Worm (Caenorhabditis elegans) whole organism, young adult: ENCODE data around the gene str-136.
A peak's percentile ranks its signal among the peaks of the same experiment; 100 is the strongest.

Experiments used
- B0336.3 ChIP-seq: fragments of 200-800 bp; sonication (Bioruptor generic); IDR thresholded peaks from 2 replicates; pipeline ENCODE4 v1.3.6; 2022; ENCODE audit warnings: missing genetic modification characterization, missing compliant biosample characterization
- F52B5.7 ChIP-seq: sonication (generic microtip); optimal IDR thresholded peaks from 2 replicates; lab custom pipeline; 2016; ENCODE audit warnings: mild to moderate bottlenecking, missing genetic modification characterization, missing compliant biosample characterization
- F55B11.4 ChIP-seq: sonication (generic microtip); optimal IDR thresholded peaks from 2 replicates; lab custom pipeline; 2016; ENCODE audit warnings: missing compliant biosample characterization, missing genetic modification characterization, borderline replicate concordance; ENCODE audit not compliant: insufficient read depth
- K12H6.12 ChIP-seq: fragments of 200-800 bp; sonication (Bioruptor generic); optimal IDR thresholded peaks from 2 replicates; lab custom pipeline; 2018; ENCODE audit warnings: mild to moderate bottlenecking, missing genetic modification characterization, missing compliant biosample characterization
- Y53F4B.3 ChIP-seq: fragments of 200-800 bp; sonication (Bioruptor generic); IDR thresholded peaks from 2 replicates; pipeline ENCODE4 v1.3.6; 2022; ENCODE audit warnings: missing genetic modification reagents, missing genetic modification characterization, missing compliant biosample characterization
- Y79H2A.3 ChIP-seq: fragments of 200-800 bp; sonication (Bioruptor generic); conservative IDR thresholded peaks from 2 replicates; pipeline ENCODE4 v1.3.6; 2022; ENCODE audit warnings: missing genetic modification reagents, missing genetic modification characterization, missing compliant biosample characterization
- Y95B8A.8 ChIP-seq: fragments of 200-800 bp; sonication (Bioruptor generic); IDR thresholded peaks from 2 replicates; pipeline ENCODE4 v1.3.6; 2022; ENCODE audit warnings: missing genetic modification reagents, missing genetic modification characterization, missing compliant biosample characterization
- aptf-2 ChIP-seq: fragments of 200-800 bp; sonication (Bioruptor generic); conservative IDR thresholded peaks from 2 replicates; pipeline ENCODE4 v1.3.6; 2022; ENCODE audit warnings: missing genetic modification reagents, missing genetic modification characterization, missing compliant biosample characterization
- atf-7 ChIP-seq: sonication (generic microtip); optimal IDR thresholded peaks from 2 replicates; lab custom pipeline; 2017; ENCODE audit warnings: mild to moderate bottlenecking, missing genetic modification characterization, missing compliant biosample characterization
- bed-1 ChIP-seq: fragments of 200-800 bp; sonication (Bioruptor generic); IDR thresholded peaks from 2 replicates; pipeline ENCODE4 v1.3.6; 2022; ENCODE audit warnings: missing genetic modification reagents, missing genetic modification characterization, missing compliant biosample characterization
- cebp-1 ChIP-seq, 2 experiments: fragments of 200-800 bp in 1 of 2; sonication (Bioruptor generic) in 1 of 2; sonication (generic microtip) in 1 of 2; IDR thresholded peaks in 1 of 2; optimal IDR thresholded peaks in 1 of 2; 2 replicates each; pipeline versions ENCODE4 v1.3.6 to Lab custom; 2017 to 2022; ENCODE audit warnings: missing compliant biosample characterization in 2 of 2, missing genetic modification characterization in 2 of 2, mild to moderate bottlenecking in 1 of 2, missing genetic modification reagents in 1 of 2, moderate library complexity in 1 of 2
- egl-44 ChIP-seq: fragments of 200-800 bp; sonication (Bioruptor generic); IDR thresholded peaks from 2 replicates; pipeline ENCODE4 v1.3.6; 2022; ENCODE audit warnings: missing genetic modification reagents, missing genetic modification characterization, missing compliant biosample characterization
- ets-4 ChIP-seq: fragments of 200-800 bp; sonication (Bioruptor generic); optimal IDR thresholded peaks from 2 replicates; lab custom pipeline; 2018; ENCODE audit warnings: mild to moderate bottlenecking, missing genetic modification characterization, missing compliant biosample characterization
- him-1 ChIP-seq: sonication (generic microtip); optimal IDR thresholded peaks from 2 replicates; lab custom pipeline; 2016; ENCODE audit warnings: missing genotype, missing genetic modification reagents, missing genetic modification characterization, missing compliant biosample characterization
- hlh-12 ChIP-seq: sonication (generic microtip); optimal IDR thresholded peaks from 2 replicates; lab custom pipeline; 2016; ENCODE audit warnings: missing genetic modification characterization, missing compliant biosample characterization
- hlh-26 ChIP-seq: fragments of 200-800 bp; sonication (Bioruptor generic); conservative IDR thresholded peaks from 2 replicates; pipeline ENCODE4 v1.3.6; 2022; ENCODE audit warnings: missing genetic modification reagents, missing genetic modification characterization, missing compliant biosample characterization
- let-526 ChIP-seq: fragments of 200-800 bp; sonication (Bioruptor generic); IDR thresholded peaks from 2 replicates; pipeline ENCODE4 v1.3.6; 2022; ENCODE audit warnings: missing genetic modification reagents, missing genetic modification characterization, missing compliant biosample characterization
- let-607 ChIP-seq, 2 experiments: fragments of 200-800 bp in 1 of 2; sonication (Bioruptor generic) in 1 of 2; sonication (generic microtip) in 1 of 2; optimal IDR thresholded peaks; 2 replicates each; lab custom pipeline; 2016 to 2018; ENCODE audit warnings: mild to moderate bottlenecking in 2 of 2, missing compliant biosample characterization in 2 of 2, missing genetic modification characterization in 2 of 2, moderate library complexity in 2 of 2, missing genotype in 1 of 2
- lin-26 ChIP-seq: fragments of 200-800 bp; sonication (Bioruptor generic); IDR thresholded peaks from 2 replicates; pipeline ENCODE4 v1.3.6; 2022; ENCODE audit warnings: missing genetic modification reagents, missing genetic modification characterization, missing compliant biosample characterization
- lsy-27 ChIP-seq: sonication (generic microtip); optimal IDR thresholded peaks from 2 replicates; lab custom pipeline; 2017; ENCODE audit warnings: missing genetic modification characterization, mild to moderate bottlenecking, missing compliant biosample characterization, antibody characterized with exemption, missing genotype, borderline replicate concordance; ENCODE audit not compliant: insufficient read depth
- mcd-1 ChIP-seq: fragments of 200-800 bp; sonication (Bioruptor generic); IDR thresholded peaks from 2 replicates; pipeline ENCODE4 v1.3.6; 2022; ENCODE audit warnings: missing genetic modification reagents, missing genetic modification characterization, missing compliant biosample characterization
- mes-4 ChIP-seq: sonication (generic microtip); optimal IDR thresholded peaks from 2 replicates; lab custom pipeline; 2016; ENCODE audit warnings: missing genotype, missing genetic modification characterization, missing compliant biosample characterization
- mxl-1 ChIP-seq: sonication (generic microtip); optimal IDR thresholded peaks from 2 replicates; lab custom pipeline; 2016; ENCODE audit warnings: missing genetic modification characterization, missing compliant biosample characterization
- nfya-2 ChIP-seq: fragments of 200-800 bp; sonication (Bioruptor generic); IDR thresholded peaks from 2 replicates; pipeline ENCODE4 v1.3.6; 2022; ENCODE audit warnings: missing genetic modification reagents, missing genetic modification characterization, missing compliant biosample characterization
- nhr-80 ChIP-seq: sonication (generic microtip); optimal IDR thresholded peaks from 2 replicates; lab custom pipeline; 2016; ENCODE audit warnings: missing genetic modification characterization, missing compliant biosample characterization
- nhr-90 ChIP-seq: sonication (generic microtip); optimal IDR thresholded peaks from 2 replicates; lab custom pipeline; 2016; ENCODE audit warnings: missing genotype, mild to moderate bottlenecking, missing genetic modification characterization, missing compliant biosample characterization
- pbrm-1 ChIP-seq: fragments of 200-800 bp; sonication (Bioruptor generic); IDR thresholded peaks from 2 replicates; pipeline ENCODE4 v1.3.6; 2022; ENCODE audit warnings: missing genetic modification reagents, missing genetic modification characterization, missing compliant biosample characterization
- sdz-38 ChIP-seq: sonication (generic microtip); optimal IDR thresholded peaks from 2 replicates; lab custom pipeline; 2016; ENCODE audit warnings: missing genotype, missing genetic modification characterization, missing compliant biosample characterization
- snpc-1.3 ChIP-seq: sonication (generic microtip); optimal IDR thresholded peaks from 2 replicates; lab custom pipeline; 2017; ENCODE audit warnings: missing genetic modification characterization, mild to moderate bottlenecking, missing compliant biosample characterization, antibody characterized with exemption, moderate library complexity, missing genotype, missing genetic modification reagents; ENCODE audit not compliant: insufficient read depth
- snpc-3.4 ChIP-seq: sonication (generic microtip); optimal IDR thresholded peaks from 2 replicates; lab custom pipeline; 2017; ENCODE audit warnings: missing genetic modification characterization, mild to moderate bottlenecking, missing compliant biosample characterization, antibody characterized with exemption, moderate library complexity, missing genotype, missing genetic modification reagents
- somi-1 ChIP-seq: fragments of 200-800 bp; sonication (Bioruptor generic); optimal IDR thresholded peaks from 2 replicates; lab custom pipeline; 2018; ENCODE audit warnings: mild to moderate bottlenecking, missing genetic modification characterization, missing compliant biosample characterization
- sptf-2 ChIP-seq: fragments of 200-800 bp; sonication (Bioruptor generic); optimal IDR thresholded peaks from 2 replicates; lab custom pipeline; 2018; ENCODE audit warnings: mild to moderate bottlenecking, missing genetic modification characterization, missing compliant biosample characterization
- tbp1 ChIP-seq: fragments of 200-800 bp; sonication (Bioruptor generic); optimal IDR thresholded peaks from 2 replicates; lab custom pipeline; 2018; ENCODE audit warnings: mild to moderate bottlenecking, missing genetic modification characterization, missing compliant biosample characterization
- zim-3 ChIP-seq: sonication (generic microtip); optimal IDR thresholded peaks from 2 replicates; lab custom pipeline; 2017; ENCODE audit warnings: mild to moderate bottlenecking, missing genetic modification characterization, moderate library complexity, missing compliant biosample characterization
- ztf-22 ChIP-seq: fragments of 200-800 bp; sonication (Bioruptor generic); optimal IDR thresholded peaks from 2 replicates; lab custom pipeline; 2018; ENCODE audit warnings: mild to moderate bottlenecking, missing genetic modification characterization, moderate library complexity, missing compliant biosample characterization
- ztf-25 ChIP-seq: fragments of 200-800 bp; sonication (Bioruptor generic); IDR thresholded peaks from 2 replicates; pipeline ENCODE4 v1.3.6; 2022; ENCODE audit warnings: missing genetic modification reagents, missing genetic modification characterization, missing compliant biosample characterization

Gene str-136

DNA sequence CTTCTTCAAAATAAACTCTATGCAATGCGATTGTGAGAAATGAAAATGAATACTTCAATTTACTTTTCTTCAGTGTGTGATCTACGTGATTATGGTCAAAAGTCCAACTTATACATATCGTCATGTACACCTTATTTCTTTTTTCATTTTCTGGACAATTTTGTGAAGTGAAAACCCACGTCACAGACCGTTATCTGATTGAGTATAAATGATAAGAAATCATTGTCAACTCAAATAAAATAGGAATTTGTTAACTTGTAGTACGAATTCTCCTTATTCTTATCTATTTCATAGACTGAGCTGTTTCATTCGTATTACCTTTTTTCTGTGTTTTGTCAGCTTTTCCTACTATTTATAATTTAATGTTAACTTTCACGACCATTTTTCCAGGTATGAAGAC is 6.7 kb downstream of the str-136 start, which contains the start of gene asp-5:
Gene asp-5 (plus strand): TSS at position 391 of the 400 bp plus-strand sequence.
- peak; percentile 59 for TF ChIP-seq nhr-80 (tag; lab: Kevin White, UChicago)
- no peak for TF ChIP-seq F52B5.7 (tag; lab: Kevin White, UChicago)

- TF ChIP-seq pbrm-1 (GFP tag; lab: Robert Waterston, UW) (no peak), Y95B8A.8 (no peak), mes-4 (no peak), F55B11.4 (tag; lab: Kevin White, UChicago) (no peak), nhr-80 (tag; lab: Kevin White, UChicago) (no peak), zim-3 (no peak), aptf-2 (GFP tag; lab: Robert Waterston, UW) (no peak), atf-7 (no peak), mxl-1 (tag; lab: Kevin White, UChicago) (no peak), snpc-3.4 (no peak), hlh-26 (no peak), him-1 (tag; lab: Kevin White, UChicago) (no peak), Y53F4B.3 (GFP tag; lab: Robert Waterston, UW) (no peak), bed-1 (GFP tag; lab: Robert Waterston, UW) (no peak)
These were observed 7.3 kb downstream of the str-136 start for ce11 chrV:8271395-8271794.

DNA sequence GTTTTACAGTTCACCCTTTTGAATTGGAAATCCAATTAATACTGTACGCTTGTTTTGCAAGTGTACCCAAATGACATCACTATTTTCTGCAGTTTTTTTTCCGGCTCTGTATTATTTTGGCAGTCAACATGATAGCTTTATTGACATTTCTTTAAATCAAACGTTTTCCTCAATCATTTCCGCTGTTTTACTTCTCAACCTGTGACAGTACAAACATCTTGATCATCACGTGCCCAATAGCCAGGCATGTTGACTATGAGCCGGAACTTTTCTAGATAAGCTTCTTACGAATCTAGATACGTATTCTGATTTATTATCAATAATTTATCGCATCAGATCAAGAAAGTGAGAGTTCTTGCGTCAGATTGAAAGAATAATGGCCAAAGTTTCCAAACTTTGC is 8.9 kb downstream of the str-136 start:
- TF ChIP-seq Y79H2A.3 (GFP tag; lab: Robert Waterston, UW): no peak
- no peak for TF ChIP-seq lsy-27 (tag; lab: Kevin White, UChicago)
- peak in 1 of 2 experiments; percentile 18 for TF ChIP-seq let-607 (tag; optimal IDR thresholded peaks at IDR 0.05; lab: Kevin White, UChicago)
- no peak for TF ChIP-seq snpc-3.4
- TF ChIP-seq ets-4 (GFP tag; lab: Kevin White, UChicago): peak; percentile 35
- TF ChIP-seq cebp-1 (GFP tag; IDR thresholded peaks at IDR 0.05; lab: Robert Waterston, UW): no peak
- peak; percentile 16 for TF ChIP-seq cebp-1 (tag; optimal IDR thresholded peaks at IDR 0.05; lab: Kevin White, UChicago)
- TF ChIP-seq sptf-2 (GFP tag; lab: Kevin White, UChicago): no peak
- TF ChIP-seq lin-26 (GFP tag; lab: Robert Waterston, UW): no peak
- TF ChIP-seq somi-1 (GFP tag; lab: Kevin White, UChicago): no peak
- TF ChIP-seq tbp1 (GFP tag; lab: Kevin White, UChicago): peak; percentile 9
- TF ChIP-seq nhr-80 (tag; lab: Kevin White, UChicago): peak; percentile 69
- peak; percentile 86 for TF ChIP-seq atf-7
- TF ChIP-seq nfya-2: no peak
- no peak for TF ChIP-seq zim-3
- peak; percentile 5 for TF ChIP-seq nhr-90
- no peak for TF ChIP-seq hlh-12
- TF ChIP-seq B0336.3 (GFP tag; lab: Robert Waterston, UW): 0 out of 2 replicates have a peak, but pooled peaks have one; percentile 26
- TF ChIP-seq snpc-1.3 (tag; lab: Kevin White, UChicago): no peak
- no peak for TF ChIP-seq Y53F4B.3 (GFP tag; lab: Robert Waterston, UW)
- TF ChIP-seq let-526 (GFP tag; lab: Robert Waterston, UW): no peak
- no peak for TF ChIP-seq mcd-1 (GFP tag; lab: Robert Waterston, UW)
- no peak for TF ChIP-seq sdz-38 (tag; lab: Kevin White, UChicago)
- TF ChIP-seq egl-44 (GFP tag; lab: Robert Waterston, UW): no peak
- peak; percentile 19 for TF ChIP-seq ztf-22
- TF ChIP-seq K12H6.12 (tag; lab: Kevin White, UChicago): no peak
- TF ChIP-seq ztf-25 (GFP tag; lab: Robert Waterston, UW): no peak
- TF ChIP-seq, all 124 proteins: peak for 9
